Worm (Caenorhabditis elegans) whole organism, early embryonic: ENCODE results near the gene ins-23.

Source experiments
- B0310.2 ChIP-seq: sonication (generic microtip); optimal IDR thresholded peaks from 2 replicates; lab custom pipeline; 2016; ENCODE audit warnings: mild to moderate bottlenecking, missing genetic modification characterization, missing compliant biosample characterization
- ets-7 ChIP-seq: sonication (generic microtip); optimal IDR thresholded peaks from 2 replicates; lab custom pipeline; 2016; ENCODE audit warnings: missing genotype, missing genetic modification characterization, missing compliant biosample characterization

- TF ChIP-seq B0310.2 (tag; lab: Kevin White, UChicago) (no peak), ets-7 (no peak)
These were observed 15.9 kb upstream of the ins-23 start, which contains the start of gene C05B5.16 for ce11 chrIII:10012136-10012535.
